Fruit fly (Drosophila melanogaster): ENCODE results near the gene CG16865.

DNA sequence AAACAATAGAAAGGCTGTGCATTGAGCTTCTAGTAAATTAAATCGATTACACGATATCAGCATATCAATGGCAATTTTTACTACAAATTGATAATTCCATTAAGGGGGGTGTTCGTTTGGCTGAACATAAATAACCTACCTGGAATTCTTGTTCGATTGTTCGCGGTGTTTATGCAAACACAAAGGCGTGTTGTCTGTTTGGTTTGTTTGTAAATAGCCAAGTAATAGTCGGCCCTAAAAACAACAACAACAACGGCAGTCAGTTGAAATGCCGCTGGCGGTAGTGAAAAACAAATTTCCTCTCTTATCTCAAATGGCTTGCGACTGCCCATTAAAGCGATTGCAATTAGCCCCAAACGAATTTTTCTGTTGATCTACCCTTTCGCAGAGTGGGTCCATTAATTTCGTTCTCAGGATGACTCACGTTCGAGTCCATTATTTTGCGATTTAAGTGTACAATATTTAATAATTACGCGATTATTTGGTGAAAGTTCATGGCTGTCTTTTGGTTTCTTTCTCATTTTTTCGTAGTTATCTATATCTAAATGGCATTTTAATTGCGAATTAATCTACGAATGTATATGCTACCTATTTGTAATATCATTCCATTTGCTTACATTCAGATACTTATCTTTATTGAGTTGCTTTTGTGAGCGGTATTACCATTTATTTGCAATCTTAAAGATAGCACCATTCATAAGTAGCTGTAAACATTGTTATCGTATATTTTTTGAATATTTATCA is 27.5 kb downstream of the CG16865 start:
- peak; percentile 84 for TF ChIP-seq kay (GFP tag; ENCODE audit: borderline replicate concordance)
- no peak for TF ChIP-seq toe (GFP tag; optimal IDR thresholded peaks at IDR 0.05)
- TF ChIP-seq ovo (GFP tag; optimal IDR thresholded peaks at IDR 0.05) = no peak
- peak; percentile 55 for TF ChIP-seq CG12768 (GFP tag; optimal IDR thresholded peaks at IDR 0.05)
- no peak for TF ChIP-seq Hr96 (GFP tag; optimal IDR thresholded peaks at IDR 0.05)
- TF ChIP-seq pad (GFP tag; optimal IDR thresholded peaks at IDR 0.05) = peak; percentile 32
- TF ChIP-seq Clk (GFP tag; optimal IDR thresholded peaks at IDR 0.05) = peak; percentile 43
- TF ChIP-seq CG7101 (tag; optimal IDR thresholded peaks at IDR 0.05) = peak; percentile 50
- TF ChIP-seq cnc (optimal IDR thresholded peaks at IDR 0.05) = no peak
- TF ChIP-seq CG11617 (GFP tag; optimal IDR thresholded peaks at IDR 0.05) = peak; percentile 71
- no peak for TF ChIP-seq Mnt (GFP tag; optimal IDR thresholded peaks at IDR 0.05)
- TF ChIP-seq CG5204 (GFP tag; optimal IDR thresholded peaks at IDR 0.05) = peak; percentile 10
- TF ChIP-seq CG7045 (GFP tag; optimal IDR thresholded peaks at IDR 0.05) = peak; percentile 71
